Fruit fly (Drosophila melanogaster) whole organism, embryonic: Measurements from ENCODE around the gene CG9393.

Experiments used
- Abd-B ChIP-seq: fragments of 200-800 bp; sonication (Bioruptor generic); optimal IDR thresholded peaks from 2 replicates; lab custom pipeline; 2018; ENCODE audit warnings: missing biosample characterization, mild to moderate bottlenecking, missing genetic modification characterization, moderate library complexity
- Adf1 ChIP-seq: fragments of 200-800 bp; sonication (Bioruptor generic); IDR thresholded peaks from 2 replicates; pipeline ENCODE4 v1.3.6; 2022; ENCODE audit warnings: missing biosample characterization, missing genetic modification characterization
- Atf6 ChIP-seq: fragments of 200-800 bp; sonication (Bioruptor generic); IDR thresholded peaks from 2 replicates; pipeline ENCODE4 v1.3.6; 2022; ENCODE audit warnings: missing biosample characterization, missing genetic modification characterization
- Bdp1 ChIP-seq: fragments of 200-800 bp; sonication (Bioruptor generic); optimal IDR thresholded peaks from 3 replicates; lab custom pipeline; 2016; ENCODE audit warnings: missing biosample characterization, missing genetic modification characterization
- Blimp-1 ChIP-seq: fragments of 200-800 bp; sonication (Bioruptor generic); optimal IDR thresholded peaks from 3 replicates; lab custom pipeline; 2018; ENCODE audit warnings: missing biosample characterization, missing genetic modification characterization, mild to moderate bottlenecking, moderate library complexity, missing genetic modification reagents
- Bteb2 ChIP-seq: fragments of 200-800 bp; sonication (Bioruptor generic); optimal IDR thresholded peaks from 2 replicates; lab custom pipeline; 2016; ENCODE audit warnings: missing biosample characterization, missing genetic modification characterization
- CG10267 ChIP-seq: fragments of 200-800 bp; sonication (Bioruptor generic); optimal IDR thresholded peaks from 2 replicates; lab custom pipeline; 2018; ENCODE audit warnings: missing biosample characterization, mild to moderate bottlenecking, missing genetic modification characterization, moderate library complexity
- CG12219 ChIP-seq: fragments of 200-800 bp; sonication (Bioruptor generic); optimal IDR thresholded peaks from 3 replicates; lab custom pipeline; 2018; ENCODE audit warnings: missing biosample characterization, mild to moderate bottlenecking, missing genetic modification characterization
- CG12391 ChIP-seq: fragments of 200-800 bp; sonication (Bioruptor generic); optimal IDR thresholded peaks from 3 replicates; lab custom pipeline; 2018; ENCODE audit warnings: missing biosample characterization, mild to moderate bottlenecking, missing genetic modification characterization, moderate library complexity
- CG13287 ChIP-seq: fragments of 200-800 bp; sonication (Bioruptor generic); IDR thresholded peaks from 2 replicates; pipeline ENCODE4 v1.3.6; 2022; ENCODE audit warnings: missing biosample characterization, missing genetic modification characterization; ENCODE audit not compliant: partially characterized antibody
- CG13296 ChIP-seq: fragments of 200-800 bp; sonication (Bioruptor generic); optimal IDR thresholded peaks from 3 replicates; lab custom pipeline; 2018; ENCODE audit warnings: missing biosample characterization, mild to moderate bottlenecking, missing genetic modification characterization
- CG15696 ChIP-seq: fragments of 200-800 bp; sonication (Bioruptor generic); optimal IDR thresholded peaks from 2 replicates; lab custom pipeline; 2019; ENCODE audit warnings: missing biosample characterization, mild to moderate bottlenecking, missing genetic modification characterization, moderate library complexity
- CG17186 ChIP-seq: fragments of 200-800 bp; sonication (Bioruptor generic); optimal IDR thresholded peaks from 3 replicates; lab custom pipeline; 2017; ENCODE audit warnings: missing biosample characterization, missing genetic modification reagents, missing genetic modification characterization
- CG18764 ChIP-seq: fragments of 200-800 bp; sonication (Bioruptor generic); optimal IDR thresholded peaks from 3 replicates; lab custom pipeline; 2016; ENCODE audit warnings: missing biosample characterization, missing genetic modification characterization
- CG2202 ChIP-seq: fragments of 200-800 bp; sonication (Bioruptor generic); optimal IDR thresholded peaks from 2 replicates; lab custom pipeline; 2018; ENCODE audit warnings: missing biosample characterization, mild to moderate bottlenecking, missing genetic modification characterization
- CG2875 ChIP-seq: fragments of 200-800 bp; sonication (Bioruptor generic); optimal IDR thresholded peaks from 2 replicates; lab custom pipeline; 2017; ENCODE audit warnings: missing biosample characterization, mild to moderate bottlenecking, missing genetic modification characterization, missing genetic modification reagents
- CG32767 ChIP-seq: fragments of 200-800 bp; sonication (Bioruptor generic); IDR thresholded peaks from 2 replicates; pipeline ENCODE4 v1.3.6; 2022; ENCODE audit warnings: missing biosample characterization, missing genetic modification characterization
- CG4820 ChIP-seq: fragments of 200-800 bp; sonication (Bioruptor generic); optimal IDR thresholded peaks from 3 replicates; lab custom pipeline; 2016; ENCODE audit warnings: missing biosample characterization, missing genetic modification characterization
- CG8089 ChIP-seq: fragments of 200-800 bp; sonication (Bioruptor generic); optimal IDR thresholded peaks from 3 replicates; lab custom pipeline; 2016; ENCODE audit warnings: missing biosample characterization, missing genetic modification characterization
- CG8359 ChIP-seq: fragments of 200-800 bp; sonication (Bioruptor generic); optimal IDR thresholded peaks from 2 replicates; lab custom pipeline; 2017; ENCODE audit warnings: missing biosample characterization, mild to moderate bottlenecking, missing genetic modification characterization, borderline replicate concordance
- CG8388 ChIP-seq: fragments of 200-800 bp; sonication (Bioruptor generic); optimal IDR thresholded peaks from 2 replicates; lab custom pipeline; 2019; ENCODE audit warnings: missing biosample characterization, mild to moderate bottlenecking, missing genetic modification characterization, moderate library complexity
- CG9215 ChIP-seq: fragments of 200-800 bp; sonication (Bioruptor generic); IDR thresholded peaks from 2 replicates; pipeline ENCODE4 v1.3.6; 2022; ENCODE audit warnings: missing biosample characterization, missing genetic modification characterization
- CG9437 ChIP-seq: fragments of 200-800 bp; sonication (Bioruptor generic); optimal IDR thresholded peaks from 2 replicates; lab custom pipeline; 2018; ENCODE audit warnings: missing biosample characterization, mild to moderate bottlenecking, missing genetic modification characterization
- CG9727 ChIP-seq: fragments of 200-800 bp; sonication (Bioruptor generic); optimal IDR thresholded peaks from 3 replicates; lab custom pipeline; 2017; ENCODE audit warnings: missing biosample characterization, mild to moderate bottlenecking, missing genetic modification characterization
- CG9932 ChIP-seq: fragments of 200-800 bp; sonication (Bioruptor generic); IDR thresholded peaks from 2 replicates; pipeline ENCODE4 v1.3.6; 2022; ENCODE audit warnings: missing biosample characterization, missing genetic modification characterization
- Chrac-16 ChIP-seq: fragments of 200-800 bp; sonication (Bioruptor generic); optimal IDR thresholded peaks from 3 replicates; lab custom pipeline; 2016; ENCODE audit warnings: missing biosample characterization, missing genetic modification characterization
- D ChIP-seq, 2 experiments: fragments of 200-800 bp in 1 of 2; fragments of >200 bp in 1 of 2; sonication (Bioruptor generic) in 1 of 2; optimal IDR thresholded peaks; 2 replicates in 1 of 2; 3 replicates in 1 of 2; lab custom pipeline; 2017; ENCODE audit warnings: mild to moderate bottlenecking in 1 of 2, missing biosample characterization in 1 of 2, missing genetic modification characterization in 1 of 2, missing genetic modification reagents in 1 of 2
- Drgx ChIP-seq: fragments of 200-800 bp; sonication (Bioruptor generic); IDR thresholded peaks from 2 replicates; pipeline ENCODE4 v1.3.6; 2022; ENCODE audit warnings: missing biosample characterization, missing genetic modification characterization
- HLH3B ChIP-seq: fragments of 200-800 bp; sonication (Bioruptor generic); IDR thresholded peaks from 2 replicates; pipeline ENCODE4 v1.3.6; 2022; ENCODE audit warnings: missing biosample characterization, missing genetic modification characterization
- Hr3 ChIP-seq: fragments of 200-800 bp; sonication (Bioruptor generic); optimal IDR thresholded peaks from 3 replicates; lab custom pipeline; 2016; ENCODE audit warnings: missing biosample characterization, missing genetic modification characterization
- Kr ChIP-seq: fragments of 200-800 bp; sonication (Bioruptor generic); optimal IDR thresholded peaks from 2 replicates; lab custom pipeline; 2017; ENCODE audit warnings: missing biosample characterization, mild to moderate bottlenecking, missing genetic modification characterization
- Med ChIP-seq: fragments of 200-800 bp; sonication (Bioruptor generic); peaks from one replicate; lab custom pipeline; 2016; ENCODE audit warnings: missing biosample characterization, missing genetic modification characterization, mild to moderate bottlenecking, inconsistent platforms, moderate library complexity
- NC2α ChIP-seq: fragments of 200-800 bp; sonication (Bioruptor generic); optimal IDR thresholded peaks from 2 replicates; lab custom pipeline; 2016; ENCODE audit warnings: missing biosample characterization, missing genetic modification characterization
- NfI ChIP-seq: fragments of 200-800 bp; sonication (Bioruptor generic); optimal IDR thresholded peaks from 3 replicates; lab custom pipeline; 2018; ENCODE audit warnings: missing biosample characterization, mild to moderate bottlenecking, missing genetic modification characterization, moderate library complexity
- Optix ChIP-seq: fragments of 200-800 bp; sonication (Bioruptor generic); IDR thresholded peaks from 3 replicates; pipeline ENCODE4 v1.3.6; 2022; ENCODE audit warnings: missing biosample characterization, missing genetic modification characterization
- Ssrp ChIP-seq: fragments of 200-800 bp; sonication (Bioruptor generic); optimal IDR thresholded peaks from 2 replicates; lab custom pipeline; 2018; ENCODE audit warnings: missing biosample characterization, mild to moderate bottlenecking, missing genetic modification characterization, moderate library complexity
- aop ChIP-seq: fragments of 200-800 bp; sonication (Bioruptor generic); IDR thresholded peaks from 2 replicates; pipeline ENCODE4 v1.3.6; 2022; ENCODE audit warnings: missing biosample characterization, missing genetic modification characterization
- caup ChIP-seq: fragments of 200-800 bp; sonication (Bioruptor generic); optimal IDR thresholded peaks from 3 replicates; lab custom pipeline; 2017; ENCODE audit warnings: missing biosample characterization, mild to moderate bottlenecking, missing genetic modification characterization, moderate library complexity; ENCODE audit not compliant: severe bottlenecking
- chif ChIP-seq, 2 experiments: fragments of 200-800 bp; sonication (Bioruptor generic); optimal IDR thresholded peaks; 3 replicates each; lab custom pipeline; 2016; ENCODE audit warnings: missing biosample characterization in 2 of 2, missing genetic modification characterization in 2 of 2
- chm ChIP-seq: fragments of 200-800 bp; sonication (Bioruptor generic); IDR thresholded peaks from 2 replicates; pipeline ENCODE4 v1.3.6; 2022; ENCODE audit warnings: missing biosample characterization, missing genetic modification characterization
- ewg ChIP-seq: fragments of 200-800 bp; sonication (Bioruptor generic); optimal IDR thresholded peaks from 3 replicates; lab custom pipeline; 2017; ENCODE audit warnings: mild to moderate bottlenecking, missing biosample characterization, missing genetic modification reagents, missing genetic modification characterization
- fd64A ChIP-seq: fragments of 200-800 bp; sonication (Bioruptor generic); optimal IDR thresholded peaks from 3 replicates; lab custom pipeline; 2018; ENCODE audit warnings: missing biosample characterization, mild to moderate bottlenecking, missing genetic modification characterization
- gem ChIP-seq: fragments of 200-800 bp; sonication (Bioruptor generic); optimal IDR thresholded peaks from 2 replicates; lab custom pipeline; 2019; ENCODE audit warnings: missing biosample characterization, mild to moderate bottlenecking, missing genetic modification characterization, moderate library complexity
- grn ChIP-seq: fragments of 200-800 bp; sonication (Bioruptor generic); optimal IDR thresholded peaks from 3 replicates; lab custom pipeline; 2017; ENCODE audit warnings: missing biosample characterization, missing genetic modification characterization
- lola ChIP-seq, 3 experiments: fragments of >200 bp in 2 of 3; fragments of 200-800 bp in 1 of 3; sonication (Bioruptor generic) in 1 of 3; optimal IDR thresholded peaks; 2 replicates each; lab custom pipeline; 2017 to 2019; ENCODE audit warnings: missing biosample characterization in 3 of 3, missing genetic modification characterization in 3 of 3, mild to moderate bottlenecking in 1 of 3, moderate library complexity in 1 of 3
- ranshi ChIP-seq: fragments of 200-800 bp; sonication (Bioruptor generic); IDR thresholded peaks from 2 replicates; pipeline ENCODE4 v1.3.6; 2022; ENCODE audit warnings: missing biosample characterization, missing genetic modification characterization
- sc ChIP-seq, 3 experiments: fragments of >200 bp in 2 of 3; fragments of 200-800 bp in 1 of 3; sonication (Bioruptor generic) in 1 of 3; optimal IDR thresholded peaks; 2 replicates in 2 of 3; 3 replicates in 1 of 3; lab custom pipeline; 2017; ENCODE audit warnings: mild to moderate bottlenecking in 1 of 3, missing biosample characterization in 1 of 3, missing genetic modification characterization in 1 of 3, missing genetic modification reagents in 1 of 3
- slp2 ChIP-seq: fragments of 200-800 bp; sonication (Bioruptor generic); optimal IDR thresholded peaks from 2 replicates; lab custom pipeline; 2016; ENCODE audit warnings: missing biosample characterization, missing genetic modification characterization
- tio ChIP-seq: fragments of 200-800 bp; sonication (Bioruptor generic); optimal IDR thresholded peaks from 2 replicates; lab custom pipeline; 2017; ENCODE audit warnings: missing biosample characterization, missing genetic modification characterization, inconsistent platforms

The CG9393 gene

dm6 chr3R:9600558-9600959 lies 37.1 kb upstream of the CG9393 start (continued):
- TF ChIP-seq CG9437 (GFP tag; lab: Kevin White, UChicago) (peak; percentile 12), ranshi (peak; percentile 57), Blimp-1 (GFP tag; lab: Kevin White, UChicago) (peak; percentile 41), Bdp1 (GFP tag; lab: Kevin White, UChicago) (no peak), Ssrp (peak; percentile 4), tio (peak; percentile 23), aop (GFP tag; lab: Robert Waterston, UW) (no peak), CG13296 (GFP tag; lab: Kevin White, UChicago) (peak; percentile 33), Abd-B (GFP tag; lab: Kevin White, UChicago) (no peak), CG8388 (peak; percentile 8), CG2202 (tag; lab: Kevin White, UChicago) (peak; percentile 31), Bteb2 (GFP tag; lab: Kevin White, UChicago) (no peak), Med (GFP tag; lab: Kevin White, UChicago) (peak; percentile 86), NfI (GFP tag; lab: Kevin White, UChicago) (peak; percentile 2), HLH3B (no peak; the same call in 1 of the 2 replicates), Drgx (GFP tag; lab: Robert Waterston, UW) (no peak), CG18764 (no peak), grn (GFP tag; lab: Kevin White, UChicago) (peak; percentile 85), chif (GFP tag; optimal IDR thresholded peaks at IDR 0.05; lab: Kevin White, UChicago) (no peak), fd64A (GFP tag; lab: Kevin White, UChicago) (no peak), CG9215 (GFP tag; lab: Robert Waterston, UW) (peak; percentile 53), CG8359 (GFP tag; lab: Kevin White, UChicago) (peak; percentile 20), CG13287 (no peak), gem (tag; lab: Kevin White, UChicago) (peak; percentile 57)

dm6 chr3R:9598099-9598498 lies 34.6 kb upstream of the CG9393 start:
- no peak for TF ChIP-seq sc (optimal IDR thresholded peaks at IDR 0.05; lab: Kevin White, UChicago)
- peak; percentile 38 for TF ChIP-seq sc (GFP tag; optimal IDR thresholded peaks at IDR 0.05; lab: Kevin White, UChicago)
- peak; percentile 71 for TF ChIP-seq CG4820
- no peak for TF ChIP-seq Adf1 (GFP tag; lab: Robert Waterston, UW)
- 0 out of 2 replicates have a peak, but pooled peaks have one; percentile 31 for TF ChIP-seq HLH3B
- no peak for TF ChIP-seq Atf6
- TF ChIP-seq Hr3 (GFP tag; lab: Kevin White, UChicago) = peak; percentile 32
- TF ChIP-seq CG32767 (GFP tag; lab: Robert Waterston, UW) = no peak
- peak in 1 of 3 experiments; percentile 73 for TF ChIP-seq lola (GFP tag; optimal IDR thresholded peaks at IDR 0.05; lab: Kevin White, UChicago)
- TF ChIP-seq Chrac-16 = peak; percentile 55
- TF ChIP-seq Optix = peak; percentile 47; the same call in 1 of the 3 replicates
- TF ChIP-seq CG8089 (GFP tag; lab: Kevin White, UChicago) = peak; percentile 12
- peak; percentile 33 for TF ChIP-seq NC2α (GFP tag; lab: Kevin White, UChicago)
- no peak for TF ChIP-seq caup (GFP tag; lab: Kevin White, UChicago)
- TF ChIP-seq slp2 (GFP tag; lab: Kevin White, UChicago) = peak; percentile 36
- peak; percentile 12 for TF ChIP-seq CG9727 (GFP tag; lab: Kevin White, UChicago)
- TF ChIP-seq D (optimal IDR thresholded peaks at IDR 0.05; lab: Kevin White, UChicago) = no peak
- peak; percentile 68 for TF ChIP-seq D (GFP tag; optimal IDR thresholded peaks at IDR 0.05; lab: Kevin White, UChicago)
- TF ChIP-seq Kr = no peak
- peak; percentile 12 for TF ChIP-seq CG15696 (tag; lab: Kevin White, UChicago)
- TF ChIP-seq Abd-B (GFP tag; lab: Kevin White, UChicago) = peak; percentile 38
- peak; percentile 45 for TF ChIP-seq CG10267
- peak; percentile 52 for TF ChIP-seq CG12391 (tag; lab: Kevin White, UChicago)
- peak; percentile 33 for TF ChIP-seq CG17186 (GFP tag; lab: Kevin White, UChicago)
- TF ChIP-seq chm (GFP tag; lab: Robert Waterston, UW) = peak; percentile 49; the same call in 1 of the 2 replicates
- TF ChIP-seq ewg = peak; percentile 48
- peak; percentile 54 for TF ChIP-seq CG2875 (GFP tag; lab: Kevin White, UChicago)
- TF ChIP-seq CG12219 (GFP tag; lab: Kevin White, UChicago) = peak; percentile 59
- no peak for TF ChIP-seq CG9932 (GFP tag; lab: Robert Waterston, UW)
